Worm (Caenorhabditis elegans): Measurements from ENCODE around the gene T19D12.4.

DNA sequence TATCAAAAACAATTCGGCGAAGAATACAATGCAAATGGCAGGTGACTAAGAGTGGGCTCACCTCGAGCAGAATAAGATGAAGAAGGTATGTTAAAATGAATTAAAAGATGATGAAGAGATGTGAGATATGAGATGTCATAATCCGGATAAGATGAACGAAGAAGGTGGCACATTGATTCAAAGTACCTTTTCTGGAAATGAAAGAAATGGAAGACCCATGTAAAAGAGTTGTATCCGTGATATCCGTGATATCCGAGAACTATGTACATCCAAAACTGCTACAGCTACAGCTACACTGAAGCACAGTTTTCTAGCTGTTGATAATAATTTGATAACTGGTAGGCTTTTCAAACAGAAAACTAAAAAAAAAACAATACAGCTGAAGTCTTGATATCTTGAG lies 18.1 kb downstream of the T19D12.4 start, which contains the start of gene oig-8:
- TF ChIP-seq nhr-76 (tag; optimal IDR thresholded peaks at IDR 0.05), result no peak
- no peak for TF ChIP-seq lsy-2 (tag; optimal IDR thresholded peaks at IDR 0.05)
- TF ChIP-seq snpc-4 (tag; optimal IDR thresholded peaks at IDR 0.05), result no peak
- no peak for TF ChIP-seq unc-62 (GFP tag; optimal IDR thresholded peaks at IDR 0.05)
- TF ChIP-seq ces-1 (GFP tag; optimal IDR thresholded peaks at IDR 0.05), result no peak
- no peak for TF ChIP-seq unc-39 (tag; optimal IDR thresholded peaks at IDR 0.05)
- TF ChIP-seq unc-120 (tag; optimal IDR thresholded peaks at IDR 0.05; ENCODE audit: poor library complexity, severe bottlenecking), result no peak
